Worm (Caenorhabditis elegans) whole organism, L1 larva: ENCODE data around the gene sto-3.
"Not testable (repeated sequence)": the region's sequence is repeated elsewhere in the genome, so short reads cannot be mapped to it uniquely, and the experiment has no call there.

Source experiments
- aha-1 ChIP-seq: fragments of 150-350 bp; optimal IDR thresholded peaks from 2 replicates; lab custom pipeline; 2014; ENCODE audit warnings: missing biosample characterization, missing genetic modification characterization
- nhr-76 ChIP-seq: sonication (generic microtip); optimal IDR thresholded peaks from 2 replicates; lab custom pipeline; 2017; ENCODE audit warnings: missing biosample characterization, missing genetic modification characterization
- nhr-77 ChIP-seq: fragments of 150-350 bp; optimal IDR thresholded peaks from 2 replicates; lab custom pipeline; 2014; ENCODE audit warnings: missing biosample characterization, missing genetic modification characterization

DNA sequence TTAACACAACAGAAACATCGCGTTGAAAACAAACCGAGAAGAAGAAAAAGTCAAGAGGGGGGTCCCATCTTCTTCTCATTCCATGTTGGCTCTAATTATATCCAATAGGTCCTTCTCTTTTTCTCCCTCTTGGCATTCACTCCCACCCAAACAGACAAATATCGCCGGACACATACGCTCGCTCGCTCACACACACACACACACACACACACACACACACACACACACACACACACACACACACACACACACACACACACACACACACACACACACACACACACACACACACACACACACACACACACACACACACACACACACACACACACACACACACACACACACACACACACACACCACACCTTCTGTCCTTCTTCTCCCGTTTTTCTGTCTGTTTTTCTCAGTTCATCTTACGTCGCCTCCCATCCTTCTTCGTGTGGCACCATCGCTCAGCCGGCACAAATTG, 21.9 kb upstream of the sto-3 start, which contains the start of gene sto-4:
- TF ChIP-seq nhr-77; aha-1 (tag; lab: Kevin White, UChicago); nhr-76 (tag; lab: Kevin White, UChicago): not testable (repeated sequence)
